Worm (Caenorhabditis elegans) whole organism, L4/young adult: Measurements from ENCODE around the gene C09B8.8.

Source experiments
- W03F9.2 ChIP-seq: fragments of 150-350 bp; optimal IDR thresholded peaks from 2 replicates; lab custom pipeline; 2014; ENCODE audit warnings: missing biosample characterization, missing genetic modification characterization
- dao-5 ChIP-seq: sonication (generic microtip); optimal IDR thresholded peaks from 2 replicates; lab custom pipeline; 2016; ENCODE audit warnings: missing genotype, missing genetic modification characterization, moderate library complexity, missing compliant biosample characterization

DNA sequence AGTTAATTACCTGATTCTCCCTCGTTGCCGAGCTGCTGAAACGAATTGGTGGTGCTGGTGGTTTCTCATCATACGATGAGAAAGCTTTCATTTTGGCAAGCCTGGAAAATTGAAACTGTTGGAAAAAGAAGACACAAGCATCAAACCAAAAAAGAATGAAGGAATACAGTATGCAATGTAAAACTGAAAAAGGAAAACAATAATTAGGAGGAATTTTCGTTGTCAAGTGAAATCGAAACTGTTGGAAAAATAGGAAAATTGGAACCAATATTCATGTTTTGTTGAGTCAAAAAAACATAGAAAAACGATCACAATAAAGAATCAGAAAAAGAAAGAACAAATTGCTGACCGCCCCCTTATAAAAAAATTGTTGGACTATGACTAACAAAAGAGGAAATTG is 33.2 kb downstream of the C09B8.8 start, which contains the start of gene pak-1:
- no peak for TF ChIP-seq W03F9.2
- TF ChIP-seq dao-5 (tag; lab: Kevin White, UChicago), result no peak
